Fruit fly (Drosophila melanogaster) whole organism, embryonic: ENCODE measurements around the gene GatB.

ENCODE experiments used
- Atf3 ChIP-seq: fragments of 200-800 bp; sonication (Bioruptor generic); optimal IDR thresholded peaks from 3 replicates; lab custom pipeline; 2016; ENCODE audit warnings: missing biosample characterization, missing genetic modification characterization
- CG10366 ChIP-seq: fragments of 200-800 bp; sonication (Bioruptor generic); IDR thresholded peaks from 2 replicates; pipeline ENCODE4 v1.3.6; 2022; ENCODE audit warnings: missing biosample characterization, missing genetic modification characterization
- CG10462 ChIP-seq: fragments of 200-800 bp; sonication (Bioruptor generic); optimal IDR thresholded peaks from 2 replicates; lab custom pipeline; 2016; ENCODE audit warnings: missing biosample characterization, missing genetic modification characterization
- CG11695 ChIP-seq: fragments of 200-800 bp; sonication (Bioruptor generic); IDR thresholded peaks from 3 replicates; pipeline ENCODE4 v1.3.6; 2022; ENCODE audit warnings: missing biosample characterization, missing genetic modification characterization
- CG13287 ChIP-seq: fragments of 200-800 bp; sonication (Bioruptor generic); IDR thresholded peaks from 2 replicates; pipeline ENCODE4 v1.3.6; 2022; ENCODE audit warnings: missing biosample characterization, missing genetic modification characterization; ENCODE audit not compliant: partially characterized antibody
- CG18476 ChIP-seq: fragments of 200-800 bp; sonication (Bioruptor generic); optimal IDR thresholded peaks from 2 replicates; lab custom pipeline; 2016; ENCODE audit warnings: missing biosample characterization, mild to moderate bottlenecking, missing genetic modification characterization
- CG18599 ChIP-seq: fragments of 200-800 bp; sonication (Bioruptor generic); optimal IDR thresholded peaks from 3 replicates; lab custom pipeline; 2017; ENCODE audit warnings: missing biosample characterization, missing genetic modification characterization, mild to moderate bottlenecking, moderate library complexity, missing genetic modification reagents
- CG18619 ChIP-seq: fragments of 200-800 bp; sonication (Bioruptor generic); optimal IDR thresholded peaks from 3 replicates; lab custom pipeline; 2017; ENCODE audit warnings: missing biosample characterization, mild to moderate bottlenecking, missing genetic modification characterization
- CG18764 ChIP-seq: fragments of 200-800 bp; sonication (Bioruptor generic); optimal IDR thresholded peaks from 3 replicates; lab custom pipeline; 2016; ENCODE audit warnings: missing biosample characterization, missing genetic modification characterization
- CG3163 ChIP-seq: fragments of 200-800 bp; sonication (Bioruptor generic); optimal IDR thresholded peaks from 3 replicates; lab custom pipeline; 2016; ENCODE audit warnings: missing biosample characterization, missing genetic modification characterization
- CG32767 ChIP-seq: fragments of 200-800 bp; sonication (Bioruptor generic); IDR thresholded peaks from 2 replicates; pipeline ENCODE4 v1.3.6; 2022; ENCODE audit warnings: missing biosample characterization, missing genetic modification characterization
- CG33557 ChIP-seq: fragments of 200-800 bp; sonication (Bioruptor generic); optimal IDR thresholded peaks from 2 replicates; lab custom pipeline; 2019; ENCODE audit warnings: missing biosample characterization, mild to moderate bottlenecking, missing genetic modification characterization, moderate library complexity
- CG3726 ChIP-seq: fragments of 200-800 bp; sonication (Bioruptor generic); IDR thresholded peaks from 3 replicates; pipeline ENCODE4, ENCODE4 v1.3.6; 2022; ENCODE audit warnings: missing biosample characterization, missing genetic modification characterization
- CG42726 ChIP-seq: fragments of 200-800 bp; sonication (Bioruptor generic); IDR thresholded peaks from 2 replicates; pipeline ENCODE4 v1.3.6; 2022; ENCODE audit warnings: missing biosample characterization, missing genetic modification characterization; ENCODE audit not compliant: partially characterized antibody
- CG4730 ChIP-seq: fragments of 200-800 bp; sonication (Bioruptor generic); IDR thresholded peaks from 2 replicates; pipeline ENCODE4 v1.3.6; 2022; ENCODE audit warnings: missing biosample characterization, missing genetic modification characterization
- CG6272 ChIP-seq: fragments of 200-800 bp; sonication (Bioruptor generic); IDR thresholded peaks from 2 replicates; pipeline ENCODE4 v1.3.6; 2022; ENCODE audit warnings: missing biosample characterization, missing genetic modification characterization
- CG8290 ChIP-seq, 3 experiments: fragments of 200-800 bp; sonication (Bioruptor generic); optimal IDR thresholded peaks; 2 replicates each; lab custom pipeline; 2016 to 2019; ENCODE audit warnings: missing biosample characterization in 3 of 3, missing genetic modification characterization in 3 of 3, mild to moderate bottlenecking in 2 of 3, moderate library complexity in 1 of 3
- CG8924 ChIP-seq: fragments of 200-800 bp; optimal IDR thresholded peaks from 3 replicates; lab custom pipeline; 2019; ENCODE audit warnings: missing biosample characterization, mild to moderate bottlenecking, missing genetic modification characterization, moderate library complexity
- CG9876 ChIP-seq: fragments of 200-800 bp; sonication (Bioruptor generic); optimal IDR thresholded peaks from 2 replicates; lab custom pipeline; 2016; ENCODE audit warnings: missing biosample characterization, missing genetic modification characterization
- CTCF ChIP-seq: fragments of 200-800 bp; sonication (Bioruptor generic); optimal IDR thresholded peaks from 2 replicates; lab custom pipeline; 2017; ENCODE audit warnings: missing biosample characterization, mild to moderate bottlenecking, missing genetic modification characterization, moderate library complexity
- Dip3 ChIP-seq: fragments of 200-800 bp; sonication (Bioruptor generic); optimal IDR thresholded peaks from 3 replicates; lab custom pipeline; 2016; ENCODE audit warnings: missing biosample characterization, missing genetic modification characterization
- Dp ChIP-seq: fragments of 200-800 bp; sonication (Bioruptor generic); optimal IDR thresholded peaks from 2 replicates; lab custom pipeline; 2018; ENCODE audit warnings: missing biosample characterization, mild to moderate bottlenecking, missing genetic modification characterization, moderate library complexity
- H15 ChIP-seq: fragments of 200-800 bp; sonication (Bioruptor generic); IDR thresholded peaks from 3 replicates; pipeline ENCODE4 v1.3.6; 2022; ENCODE audit warnings: missing biosample characterization, missing genetic modification characterization
- MESR4 ChIP-seq: fragments of 200-800 bp; sonication (Bioruptor generic); optimal IDR thresholded peaks from 2 replicates; lab custom pipeline; 2018; ENCODE audit warnings: missing biosample characterization, mild to moderate bottlenecking, missing genetic modification characterization, moderate library complexity
- Nf-YA ChIP-seq: fragments of 200-800 bp; sonication (Bioruptor generic); IDR thresholded peaks from 2 replicates; pipeline ENCODE4 v1.3.6; 2022; ENCODE audit warnings: missing biosample characterization, missing genetic modification characterization
- Optix ChIP-seq: fragments of 200-800 bp; sonication (Bioruptor generic); IDR thresholded peaks from 3 replicates; pipeline ENCODE4 v1.3.6; 2022; ENCODE audit warnings: missing biosample characterization, missing genetic modification characterization
- Six4 ChIP-seq: fragments of 200-800 bp; sonication (Bioruptor generic); optimal IDR thresholded peaks from 2 replicates; lab custom pipeline; 2016; ENCODE audit warnings: missing biosample characterization, missing genetic modification characterization
- Taf1 ChIP-seq: fragments of 200-800 bp; sonication (Bioruptor generic); IDR thresholded peaks from 2 replicates; pipeline ENCODE4 v1.3.6; 2022; ENCODE audit warnings: missing biosample characterization, missing genetic modification characterization
- YL-1 ChIP-seq: fragments of 200-800 bp; sonication (Bioruptor generic); optimal IDR thresholded peaks from 3 replicates; lab custom pipeline; 2017; ENCODE audit warnings: missing biosample characterization, mild to moderate bottlenecking, missing genetic modification characterization
- ato ChIP-seq: fragments of 200-800 bp; sonication (Bioruptor generic); IDR thresholded peaks from 2 replicates; pipeline ENCODE4 v1.3.6; 2022; ENCODE audit warnings: missing biosample characterization, missing genetic modification characterization; ENCODE audit not compliant: partially characterized antibody
- bigmax ChIP-seq: fragments of 200-800 bp; sonication (Bioruptor generic); optimal IDR thresholded peaks from 2 replicates; lab custom pipeline; 2018; ENCODE audit warnings: missing biosample characterization, mild to moderate bottlenecking, missing genetic modification characterization
- dan ChIP-seq: fragments of 200-800 bp; sonication (Bioruptor generic); IDR thresholded peaks from 2 replicates; pipeline ENCODE4 v1.3.6; 2022; ENCODE audit warnings: missing biosample characterization, missing genetic modification characterization
- grn ChIP-seq: fragments of 200-800 bp; sonication (Bioruptor generic); optimal IDR thresholded peaks from 3 replicates; lab custom pipeline; 2017; ENCODE audit warnings: missing biosample characterization, missing genetic modification characterization
- gsb-n ChIP-seq: fragments of 200-800 bp; sonication (Bioruptor generic); optimal IDR thresholded peaks from 3 replicates; lab custom pipeline; 2018; ENCODE audit warnings: missing biosample characterization, mild to moderate bottlenecking, missing genetic modification characterization
- hbn ChIP-seq: fragments of 200-800 bp; sonication (Bioruptor generic); IDR thresholded peaks from 2 replicates; pipeline ENCODE4 v1.3.6; 2022; ENCODE audit warnings: missing biosample characterization, missing genetic modification characterization; ENCODE audit not compliant: partially characterized antibody
- insv ChIP-seq, 2 experiments: fragments of 200-800 bp; sonication (Bioruptor generic); optimal IDR thresholded peaks; 3 replicates each; lab custom pipeline; 2016 to 2018; ENCODE audit warnings: missing biosample characterization in 2 of 2, missing genetic modification characterization in 2 of 2
- luna ChIP-seq: fragments of 200-800 bp; sonication (Bioruptor generic); optimal IDR thresholded peaks from 2 replicates; lab custom pipeline; 2016; ENCODE audit warnings: missing biosample characterization, missing genetic modification characterization
- nmo ChIP-seq: fragments of 200-800 bp; sonication (Bioruptor generic); optimal IDR thresholded peaks from 2 replicates; lab custom pipeline; 2018; ENCODE audit warnings: missing biosample characterization, mild to moderate bottlenecking, missing genetic modification characterization, moderate library complexity
- nom ChIP-seq: fragments of 200-800 bp; sonication (Bioruptor generic); optimal IDR thresholded peaks from 2 replicates; lab custom pipeline; 2017; ENCODE audit warnings: missing biosample characterization, missing genetic modification characterization, mild to moderate bottlenecking, moderate library complexity, missing genetic modification reagents
- repo ChIP-seq: fragments of 200-800 bp; sonication (Bioruptor generic); optimal IDR thresholded peaks from 2 replicates; lab custom pipeline; 2016; ENCODE audit warnings: missing biosample characterization, missing genetic modification characterization
- row ChIP-seq: fragments of 200-800 bp; sonication (Bioruptor generic); IDR thresholded peaks from 3 replicates; pipeline ENCODE4 v1.3.6; 2022; ENCODE audit warnings: missing biosample characterization, missing genetic modification characterization
- sd ChIP-seq: fragments of 200-800 bp; sonication (Bioruptor generic); optimal IDR thresholded peaks from 3 replicates; lab custom pipeline; 2018; ENCODE audit warnings: missing biosample characterization, mild to moderate bottlenecking, missing genetic modification characterization, moderate library complexity
- sens-2 ChIP-seq: fragments of 200-800 bp; sonication (Bioruptor generic); IDR thresholded peaks from 2 replicates; pipeline ENCODE4 v1.3.6; 2022; ENCODE audit warnings: missing biosample characterization, missing genetic modification characterization
- slbo ChIP-seq: fragments of 200-800 bp; sonication (Bioruptor generic); IDR thresholded peaks from 2 replicates; pipeline ENCODE4 v1.3.6; 2022; ENCODE audit warnings: missing biosample characterization, missing genetic modification characterization
- tin ChIP-seq: fragments of 200-800 bp; sonication (Bioruptor generic); optimal IDR thresholded peaks from 3 replicates; lab custom pipeline; 2016; ENCODE audit warnings: missing biosample characterization, missing genetic modification characterization
- tna ChIP-seq: fragments of 200-800 bp; sonication (Bioruptor generic); IDR thresholded peaks from 2 replicates; pipeline ENCODE4 v1.3.6; 2022; ENCODE audit warnings: missing biosample characterization, missing genetic modification characterization; ENCODE audit not compliant: partially characterized antibody
- tx ChIP-seq: fragments of 200-800 bp; sonication (Bioruptor generic); optimal IDR thresholded peaks from 2 replicates; lab custom pipeline; 2016; ENCODE audit warnings: missing biosample characterization, missing genetic modification characterization
- vfl ChIP-seq: fragments of 200-800 bp; sonication (Bioruptor generic); optimal IDR thresholded peaks from 2 replicates; lab custom pipeline; 2016; ENCODE audit warnings: missing biosample characterization, missing genetic modification characterization
- wek ChIP-seq: fragments of 200-800 bp; sonication (Bioruptor generic); optimal IDR thresholded peaks from 3 replicates; lab custom pipeline; 2018; ENCODE audit warnings: missing biosample characterization, mild to moderate bottlenecking, missing genetic modification characterization, moderate library complexity

The GatB gene

DNA sequence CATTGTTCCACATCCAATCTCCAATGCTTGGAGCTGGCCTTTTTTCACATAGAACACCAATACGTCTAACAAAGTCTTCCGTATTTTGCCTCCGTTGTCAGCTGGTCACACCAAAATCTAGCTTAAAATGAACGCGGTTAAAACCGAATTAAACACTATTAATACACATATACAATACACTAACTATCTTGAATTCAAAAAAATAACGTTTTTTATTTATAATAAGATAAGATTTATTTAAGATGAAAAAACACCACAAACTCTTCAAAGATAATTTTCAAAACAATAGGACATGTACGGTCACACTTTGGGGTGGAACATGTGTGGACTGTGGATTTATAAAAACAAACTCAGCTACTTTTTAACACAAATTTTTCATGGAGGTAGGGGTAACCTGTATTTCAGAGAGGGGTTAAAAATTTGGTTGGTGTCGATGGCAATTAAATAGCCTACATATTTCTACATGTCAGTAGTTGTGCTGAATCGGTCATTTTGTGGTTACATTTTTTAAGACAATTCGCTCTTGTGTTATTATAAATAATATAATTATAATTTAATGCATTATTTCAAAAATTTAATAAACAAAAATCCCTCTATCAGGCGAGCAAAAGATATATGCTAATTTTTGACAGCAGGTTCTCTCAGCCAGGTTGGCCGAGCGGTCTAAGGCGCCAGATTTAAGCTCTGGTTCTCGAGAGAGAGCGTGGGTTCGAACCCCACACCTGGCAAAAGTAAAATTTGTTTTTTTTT is 17.6 kb downstream of the GatB start, which contains the start of gene CG13605:
Gene CG13605 (minus strand): TSS at position 70 of the 750 bp plus-strand sequence.
- peak; percentile 48 for TF ChIP-seq Dip3 (GFP tag; lab: Kevin White, UChicago)
- TF ChIP-seq CG13287 (GFP tag; lab: Robert Waterston, UW), result no peak
- TF ChIP-seq slbo (GFP tag; lab: Robert Waterston, UW), result peak; percentile 86
- peak; percentile 35 for TF ChIP-seq wek
- peak; percentile 19 for TF ChIP-seq tx
- peak; percentile 37 for TF ChIP-seq CG3163 (GFP tag; lab: Kevin White, UChicago)
- no peak for TF ChIP-seq luna (GFP tag; lab: Kevin White, UChicago)
- peak; percentile 52 for TF ChIP-seq Six4 (GFP tag; lab: Kevin White, UChicago)
- TF ChIP-seq sd (tag; lab: Kevin White, UChicago), result peak; percentile 56
- TF ChIP-seq CG8290 (GFP tag; optimal IDR thresholded peaks at IDR 0.05; lab: Kevin White, UChicago), result peak; percentile 70
- peak; percentile 13 to 85 for TF ChIP-seq CG8290 (tag; optimal IDR thresholded peaks at IDR 0.05; lab: Kevin White, UChicago)
- peak; percentile 47; the same call in 1 of the 3 replicates for TF ChIP-seq Optix (GFP tag; lab: Robert Waterston, UW)
- TF ChIP-seq dan (GFP tag; lab: Robert Waterston, UW), result no peak
- peak; percentile 18 for TF ChIP-seq MESR4 (GFP tag; lab: Kevin White, UChicago)
- TF ChIP-seq Taf1, result peak; percentile 61; the same call in 1 of the 2 replicates
- peak; percentile 63 for TF ChIP-seq CG18619 (GFP tag; lab: Kevin White, UChicago)
- TF ChIP-seq CG32767 (GFP tag; lab: Robert Waterston, UW), result no peak
- TF ChIP-seq tin (GFP tag; lab: Kevin White, UChicago), result peak; percentile 47
- TF ChIP-seq CG42726 (GFP tag; lab: Robert Waterston, UW), result peak; percentile 78
- TF ChIP-seq CTCF (GFP tag; lab: Kevin White, UChicago), result peak; percentile 63
- no peak for TF ChIP-seq hbn (GFP tag; lab: Robert Waterston, UW)
- TF ChIP-seq CG8924 (tag; lab: Kevin White, UChicago), result peak; percentile 85
- TF ChIP-seq Dp (GFP tag; lab: Kevin White, UChicago), result peak; percentile 80
- peak; percentile 84 for TF ChIP-seq row (GFP tag; lab: Robert Waterston, UW)
- TF ChIP-seq CG11695 (GFP tag; lab: Robert Waterston, UW), result peak; percentile 81
- TF ChIP-seq Nf-YA, result 0 out of 2 replicates have a peak, but pooled peaks have one; percentile 21
- peak; percentile 36 for TF ChIP-seq repo
- TF ChIP-seq sens-2, result no peak; the same call in 1 of the 2 replicates
- peak; percentile 26 for TF ChIP-seq CG10462
- TF ChIP-seq CG6272 (GFP tag; lab: Robert Waterston, UW), result peak; percentile 49; the same call in 1 of the 2 replicates
- TF ChIP-seq CG4730, result peak; percentile 48; the same call in 1 of the 2 replicates
- TF ChIP-seq CG10366 (GFP tag; lab: Robert Waterston, UW), result peak; percentile 65
- TF ChIP-seq nmo (GFP tag; lab: Kevin White, UChicago), result peak; percentile 57
- TF ChIP-seq gsb-n (tag; lab: Kevin White, UChicago), result peak; percentile 29
- TF ChIP-seq nom (GFP tag; lab: Kevin White, UChicago), result peak; percentile 90
- no peak for TF ChIP-seq grn (GFP tag; lab: Kevin White, UChicago)
- TF ChIP-seq ato (GFP tag; lab: Robert Waterston, UW), result no peak
- peak; percentile 6 for TF ChIP-seq CG33557 (GFP tag; lab: Kevin White, UChicago)
- TF ChIP-seq vfl (GFP tag; lab: Kevin White, UChicago), result peak; percentile 25
- 0 out of 3 replicates have a peak, but pooled peaks have one; percentile 14 for TF ChIP-seq CG3726 (GFP tag; lab: Robert Waterston, UW)
- peak; percentile 90 for TF ChIP-seq CG18599 (GFP tag; lab: Kevin White, UChicago)
- peak; percentile 21 for TF ChIP-seq bigmax (GFP tag; lab: Kevin White, UChicago)
- no peak for TF ChIP-seq Atf3
- TF ChIP-seq insv (GFP tag; optimal IDR thresholded peaks at IDR 0.05; lab: Kevin White, UChicago), result peak in 1 of 2 experiments; percentile 4
- no peak for TF ChIP-seq H15 (GFP tag; lab: Robert Waterston, UW)
- TF ChIP-seq tna (GFP tag; lab: Robert Waterston, UW), result peak; percentile 28; the same call in 1 of the 2 replicates
- peak; percentile 56 for TF ChIP-seq CG18764 (GFP tag; lab: Kevin White, UChicago)
- TF ChIP-seq CG18476 (GFP tag; lab: Kevin White, UChicago), result peak; percentile 34
- TF ChIP-seq CG9876 (GFP tag; lab: Kevin White, UChicago), result no peak
- peak; percentile 76 for TF ChIP-seq YL-1 (GFP tag; lab: Kevin White, UChicago)
